Worm (Caenorhabditis elegans) whole organism, L1 larva: ENCODE measurements around the gene C50B6.3.

Experiments used
- ceh-82 ChIP-seq, 3 experiments: fragments of 150-350 bp in 1 of 3; sonication (generic microtip) in 2 of 3; optimal IDR thresholded peaks; 2 replicates each; lab custom pipeline; 2014 to 2017; ENCODE audit warnings: missing biosample characterization in 3 of 3, missing genetic modification characterization in 3 of 3
- dpl-1 ChIP-seq, 3 experiments: fragments of 150-350 bp in 2 of 3; sonication (generic microtip) in 1 of 3; optimal IDR thresholded peaks; 2 replicates each; lab custom pipeline; 2014 to 2017; ENCODE audit warnings: missing biosample characterization in 3 of 3, missing genetic modification characterization in 3 of 3, missing genetic modification reagents in 3 of 3
- mdl-1 ChIP-seq, 2 experiments: fragments of 150-350 bp; optimal IDR thresholded peaks; 2 replicates each; lab custom pipeline; 2014 to 2017; ENCODE audit warnings: missing biosample characterization in 2 of 2, missing genetic modification characterization in 2 of 2, inconsistent platforms in 1 of 2
- nhr-28 ChIP-seq: fragments of 150-350 bp; optimal IDR thresholded peaks from 2 replicates; lab custom pipeline; 2014; ENCODE audit warnings: missing biosample characterization, missing genetic modification characterization

DNA sequence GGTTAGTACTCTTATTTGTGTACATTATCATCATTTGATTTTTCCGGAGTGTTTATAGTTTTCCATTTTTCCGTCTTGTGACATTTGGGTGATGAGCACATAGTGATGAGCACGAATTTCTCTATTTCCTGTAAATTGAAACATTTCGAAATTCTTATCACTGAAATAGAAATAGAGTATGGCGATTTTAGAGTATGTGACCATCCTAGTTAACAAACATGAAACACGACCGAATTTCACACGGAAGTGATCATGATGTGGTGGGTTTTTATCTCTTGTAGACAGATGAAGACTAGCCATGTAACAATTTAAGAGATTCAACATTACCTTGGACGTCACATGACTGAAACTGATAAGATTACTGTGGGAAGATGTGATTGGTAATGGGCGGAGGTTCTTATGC is 44.1 kb upstream of the C50B6.3 start:
- no peak for TF ChIP-seq ceh-82 (tag; optimal IDR thresholded peaks at IDR 0.05; lab: Kevin White, UChicago)
- TF ChIP-seq nhr-28 (tag; lab: Kevin White, UChicago), result no peak
- TF ChIP-seq dpl-1 (GFP tag; optimal IDR thresholded peaks at IDR 0.05; lab: Kevin White, UChicago), result no peak
- no peak for TF ChIP-seq mdl-1 (tag; optimal IDR thresholded peaks at IDR 0.05; lab: Kevin White, UChicago)
